Worm (Caenorhabditis elegans): ENCODE results near the gene ifc-1.

ce11 chrV:2877509-2877908, 3.7 kb upstream of the ifc-1 start, which contains the start of gene F37B4.10:
- TF ChIP-seq snpc-4 (tag; optimal IDR thresholded peaks at IDR 0.05) (no peak), lin-11 (tag; optimal IDR thresholded peaks at IDR 0.05) (no peak), nhr-11 (tag; optimal IDR thresholded peaks at IDR 0.05) (no peak), ceh-82 (tag; optimal IDR thresholded peaks at IDR 0.05) (no peak)
